Fruit fly (Drosophila melanogaster): ENCODE data around the gene HemK2.

DNA sequence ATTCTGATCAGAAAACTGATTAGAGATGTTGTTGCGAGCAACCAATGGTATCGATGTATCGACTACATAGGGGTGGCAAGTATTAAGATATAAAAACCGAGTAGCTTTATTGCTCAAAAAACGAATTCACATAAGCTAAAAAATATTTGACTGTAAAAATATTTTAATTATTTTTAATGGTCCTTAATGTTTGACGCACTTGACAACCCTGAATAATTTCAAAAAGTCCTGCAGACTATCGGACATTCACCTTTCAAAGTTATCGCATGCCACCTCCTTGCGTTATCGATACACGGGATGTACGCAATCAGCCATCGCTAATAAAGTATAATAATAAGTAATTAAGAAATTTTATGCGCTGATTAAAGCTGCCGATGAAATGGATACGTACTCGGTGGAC lies at the start of gene HemK2, which contains the start of the genes Snapin and Tnpo-SR:
- TF ChIP-seq CG8478 (optimal IDR thresholded peaks at IDR 0.05) (no peak), CTCF (optimal IDR thresholded peaks at IDR 0.05) (no peak)
